Fruit fly (Drosophila melanogaster): Measurements from ENCODE around the gene CG9886.

- TF ChIP-seq pan (optimal IDR thresholded peaks at IDR 0.05): no peak
- TF ChIP-seq Dll (optimal IDR thresholded peaks at IDR 0.05): no peak
Measured at dm6 chr2L:2432809-2433493, 12.3 kb downstream of the CG9886 start.
